Fruit fly (Drosophila melanogaster) whole organism, embryonic: ENCODE results near the gene kibra.

ENCODE experiments used
- ATbp ChIP-seq: fragments of 200-800 bp; sonication (Bioruptor generic); optimal IDR thresholded peaks from 2 replicates; lab custom pipeline; 2017; ENCODE audit warnings: missing biosample characterization, mild to moderate bottlenecking, missing genetic modification characterization, missing genetic modification reagents
- C15 ChIP-seq: fragments of 200-800 bp; sonication (Bioruptor generic); IDR thresholded peaks from 3 replicates; pipeline ENCODE4 v1.3.6; 2022; ENCODE audit warnings: missing biosample characterization, missing genetic modification characterization
- CG10267 ChIP-seq: fragments of 200-800 bp; sonication (Bioruptor generic); optimal IDR thresholded peaks from 2 replicates; lab custom pipeline; 2018; ENCODE audit warnings: missing biosample characterization, mild to moderate bottlenecking, missing genetic modification characterization, moderate library complexity
- CG11696 ChIP-seq: fragments of 200-800 bp; sonication (Bioruptor generic); IDR thresholded peaks from 2 replicates; pipeline ENCODE4 v1.3.6; 2022; ENCODE audit warnings: missing biosample characterization, missing genetic modification characterization
- CG12071 ChIP-seq: fragments of 200-800 bp; sonication (Bioruptor generic); optimal IDR thresholded peaks from 3 replicates; lab custom pipeline; 2018; ENCODE audit warnings: missing biosample characterization, mild to moderate bottlenecking, missing genetic modification characterization
- CG12744 ChIP-seq: fragments of 200-800 bp; sonication (Bioruptor generic); optimal IDR thresholded peaks from 2 replicates; lab custom pipeline; 2016; ENCODE audit warnings: missing biosample characterization, missing genetic modification characterization
- CG12769 ChIP-seq: fragments of 200-800 bp; sonication (Bioruptor generic); optimal IDR thresholded peaks from 2 replicates; lab custom pipeline; 2019; ENCODE audit warnings: missing biosample characterization, mild to moderate bottlenecking, missing genetic modification characterization, moderate library complexity
- CG1602 ChIP-seq: fragments of 200-800 bp; sonication (Bioruptor generic); optimal IDR thresholded peaks from 3 replicates; lab custom pipeline; 2016; ENCODE audit warnings: missing biosample characterization, missing genetic modification characterization
- CG2129 ChIP-seq: fragments of 200-800 bp; sonication (Bioruptor generic); IDR thresholded peaks from 2 replicates; pipeline ENCODE4 v1.3.6; 2022; ENCODE audit warnings: missing biosample characterization, missing genetic modification characterization; ENCODE audit not compliant: partially characterized antibody
- CG2202 ChIP-seq: fragments of 200-800 bp; sonication (Bioruptor generic); optimal IDR thresholded peaks from 2 replicates; lab custom pipeline; 2018; ENCODE audit warnings: missing biosample characterization, mild to moderate bottlenecking, missing genetic modification characterization
- CG3065 ChIP-seq: fragments of 200-800 bp; sonication (Bioruptor generic); optimal IDR thresholded peaks from 2 replicates; lab custom pipeline; 2016; ENCODE audit warnings: missing biosample characterization, missing genetic modification characterization
- CG33557 ChIP-seq: fragments of 200-800 bp; sonication (Bioruptor generic); optimal IDR thresholded peaks from 2 replicates; lab custom pipeline; 2019; ENCODE audit warnings: missing biosample characterization, mild to moderate bottlenecking, missing genetic modification characterization, moderate library complexity
- CG3726 ChIP-seq: fragments of 200-800 bp; sonication (Bioruptor generic); IDR thresholded peaks from 3 replicates; pipeline ENCODE4, ENCODE4 v1.3.6; 2022; ENCODE audit warnings: missing biosample characterization, missing genetic modification characterization
- CG5180 ChIP-seq: fragments of 200-800 bp; sonication (Bioruptor generic); optimal IDR thresholded peaks from 3 replicates; lab custom pipeline; 2017; ENCODE audit warnings: missing biosample characterization, missing genetic modification characterization, mild to moderate bottlenecking, moderate library complexity, missing genetic modification reagents
- CG7745 ChIP-seq: fragments of 200-800 bp; sonication (Bioruptor generic); optimal IDR thresholded peaks from 2 replicates; lab custom pipeline; 2018; ENCODE audit warnings: missing biosample characterization, mild to moderate bottlenecking, missing genetic modification characterization, moderate library complexity
- CG7839 ChIP-seq: fragments of 200-800 bp; sonication (Bioruptor generic); optimal IDR thresholded peaks from 3 replicates; lab custom pipeline; 2018; ENCODE audit warnings: missing biosample characterization, mild to moderate bottlenecking, missing genetic modification characterization, moderate library complexity
- Chrac-16 ChIP-seq: fragments of 200-800 bp; sonication (Bioruptor generic); optimal IDR thresholded peaks from 3 replicates; lab custom pipeline; 2016; ENCODE audit warnings: missing biosample characterization, missing genetic modification characterization
- CrebB ChIP-seq: fragments of 200-800 bp; sonication (Bioruptor generic); optimal IDR thresholded peaks from 3 replicates; lab custom pipeline; 2018; ENCODE audit warnings: missing biosample characterization, mild to moderate bottlenecking, missing genetic modification characterization
- Eip74EF ChIP-seq, 2 experiments: fragments of 200-800 bp in 1 of 2; fragments of >200 bp in 1 of 2; sonication (Bioruptor generic) in 1 of 2; optimal IDR thresholded peaks; 2 replicates each; lab custom pipeline; 2017 to 2019; ENCODE audit warnings: missing biosample characterization in 2 of 2, missing genetic modification characterization in 2 of 2, mild to moderate bottlenecking in 1 of 2, moderate library complexity in 1 of 2
- Ets97D ChIP-seq: fragments of 200-800 bp; sonication (Bioruptor generic); optimal IDR thresholded peaks from 3 replicates; lab custom pipeline; 2016; ENCODE audit warnings: missing biosample characterization, missing genetic modification characterization
- Lpt ChIP-seq: fragments of >200 bp; optimal IDR thresholded peaks from 2 replicates; lab custom pipeline; 2018; ENCODE audit warnings: missing biosample characterization, missing genetic modification characterization
- Mrtf ChIP-seq: fragments of 200-800 bp; sonication (Bioruptor generic); IDR thresholded peaks from 3 replicates; pipeline ENCODE4 v1.3.6; 2022; ENCODE audit warnings: missing biosample characterization, missing genetic modification characterization
- NfI ChIP-seq: fragments of 200-800 bp; sonication (Bioruptor generic); optimal IDR thresholded peaks from 3 replicates; lab custom pipeline; 2018; ENCODE audit warnings: missing biosample characterization, mild to moderate bottlenecking, missing genetic modification characterization, moderate library complexity
- Rx ChIP-seq: fragments of 200-800 bp; sonication (Bioruptor generic); IDR thresholded peaks from 2 replicates; pipeline ENCODE4 v1.3.6; 2022; ENCODE audit warnings: missing biosample characterization, missing genetic modification characterization
- Xbp1 ChIP-seq: fragments of 200-800 bp; sonication (Bioruptor generic); optimal IDR thresholded peaks from 3 replicates; lab custom pipeline; 2016; ENCODE audit warnings: missing biosample characterization, mild to moderate bottlenecking, missing genetic modification characterization
- YL-1 ChIP-seq: fragments of 200-800 bp; sonication (Bioruptor generic); optimal IDR thresholded peaks from 3 replicates; lab custom pipeline; 2017; ENCODE audit warnings: missing biosample characterization, mild to moderate bottlenecking, missing genetic modification characterization
- ara ChIP-seq: fragments of 200-800 bp; sonication (Bioruptor generic); IDR thresholded peaks from 2 replicates; pipeline ENCODE4 v1.3.6; 2022; ENCODE audit warnings: missing biosample characterization, missing genetic modification characterization
- bigmax ChIP-seq: fragments of 200-800 bp; sonication (Bioruptor generic); optimal IDR thresholded peaks from 2 replicates; lab custom pipeline; 2018; ENCODE audit warnings: missing biosample characterization, mild to moderate bottlenecking, missing genetic modification characterization
- btn ChIP-seq: fragments of 200-800 bp; sonication (Bioruptor generic); optimal IDR thresholded peaks from 2 replicates; lab custom pipeline; 2016; ENCODE audit warnings: missing biosample characterization, missing genetic modification characterization
- corto ChIP-seq: fragments of 200-800 bp; sonication (Bioruptor generic); optimal IDR thresholded peaks from 2 replicates; lab custom pipeline; 2016; ENCODE audit warnings: missing biosample characterization, mild to moderate bottlenecking, missing genetic modification characterization, moderate library complexity
- crp ChIP-seq, 2 experiments: fragments of 200-800 bp; sonication (Bioruptor generic); optimal IDR thresholded peaks; 2 replicates in 1 of 2; 3 replicates in 1 of 2; lab custom pipeline; 2017; ENCODE audit warnings: missing biosample characterization in 2 of 2, missing genetic modification characterization in 2 of 2, mild to moderate bottlenecking in 1 of 2, moderate library complexity in 1 of 2
- danr ChIP-seq: fragments of 200-800 bp; sonication (Bioruptor generic); IDR thresholded peaks from 2 replicates; pipeline ENCODE4 v1.3.6; 2022; ENCODE audit warnings: missing biosample characterization, missing genetic modification characterization
- esg ChIP-seq: fragments of 200-800 bp; sonication (Bioruptor generic); conservative IDR thresholded peaks from 2 replicates; pipeline ENCODE4 v1.3.6; 2022; ENCODE audit warnings: missing biosample characterization, missing genetic modification characterization
- eve ChIP-seq, 2 experiments: fragments of >200 bp; optimal IDR thresholded peaks; 2 replicates each; lab custom pipeline; 2017; ENCODE audit warnings: missing biosample characterization in 2 of 2, missing genetic modification characterization in 2 of 2
- exex ChIP-seq: fragments of 200-800 bp; sonication (Bioruptor generic); optimal IDR thresholded peaks from 4 replicates; lab custom pipeline; 2018; ENCODE audit warnings: missing biosample characterization, mild to moderate bottlenecking, missing genetic modification characterization, moderate library complexity
- gce ChIP-seq: fragments of 200-800 bp; sonication (Bioruptor generic); IDR thresholded peaks from 3 replicates; pipeline ENCODE4 v1.3.6; 2022; ENCODE audit warnings: missing biosample characterization, missing genetic modification characterization
- kah ChIP-seq: fragments of 200-800 bp; sonication (Bioruptor generic); optimal IDR thresholded peaks from 2 replicates; lab custom pipeline; 2018; ENCODE audit warnings: missing biosample characterization, mild to moderate bottlenecking, missing genetic modification characterization
- knrl ChIP-seq: fragments of 200-800 bp; sonication (Bioruptor generic); IDR thresholded peaks from 3 replicates; pipeline ENCODE4 v1.3.6; 2022; ENCODE audit warnings: missing biosample characterization, missing genetic modification characterization; ENCODE audit not compliant: partially characterized antibody
- pb ChIP-seq: fragments of 200-800 bp; sonication (Bioruptor generic); optimal IDR thresholded peaks from 3 replicates; lab custom pipeline; 2016; ENCODE audit warnings: missing biosample characterization, missing genetic modification characterization
- phol ChIP-seq: fragments of 200-800 bp; sonication (Bioruptor generic); optimal IDR thresholded peaks from 3 replicates; lab custom pipeline; 2018; ENCODE audit warnings: missing biosample characterization, mild to moderate bottlenecking, missing genetic modification characterization, moderate library complexity
- pzg ChIP-seq: fragments of 200-800 bp; sonication (Bioruptor generic); optimal IDR thresholded peaks from 3 replicates; lab custom pipeline; 2018; ENCODE audit warnings: missing biosample characterization, mild to moderate bottlenecking, missing genetic modification characterization, moderate library complexity
- salm ChIP-seq: fragments of 200-800 bp; sonication (Bioruptor generic); optimal IDR thresholded peaks from 2 replicates; lab custom pipeline; 2018; ENCODE audit warnings: missing biosample characterization, mild to moderate bottlenecking, missing genetic modification characterization
- sna ChIP-seq: fragments of 200-800 bp; sonication (Bioruptor generic); IDR thresholded peaks from 2 replicates; pipeline ENCODE4 v1.3.6; 2022; ENCODE audit warnings: missing biosample characterization, missing genetic modification characterization; ENCODE audit not compliant: partially characterized antibody
- sob ChIP-seq: fragments of 200-800 bp; sonication (Bioruptor generic); IDR thresholded peaks from 2 replicates; pipeline ENCODE4 v1.3.6; 2022; ENCODE audit warnings: missing biosample characterization, missing genetic modification characterization
- toy ChIP-seq: fragments of 200-800 bp; sonication (Bioruptor generic); IDR thresholded peaks from 2 replicates; pipeline ENCODE4 v1.3.6; 2022; ENCODE audit warnings: missing biosample characterization, missing genetic modification characterization
- twi ChIP-seq: fragments of 200-800 bp; optimal IDR thresholded peaks from 2 replicates; lab custom pipeline; 2019; ENCODE audit warnings: missing biosample characterization, mild to moderate bottlenecking, missing genetic modification characterization, moderate library complexity
- wdn ChIP-seq: fragments of 200-800 bp; sonication (Bioruptor generic); IDR thresholded peaks from 2 replicates; pipeline ENCODE4 v1.3.6; 2022; ENCODE audit warnings: missing biosample characterization, missing genetic modification characterization
- zen2 ChIP-seq: fragments of 200-800 bp; sonication (Bioruptor generic); IDR thresholded peaks from 3 replicates; pipeline ENCODE4 v1.3.6; 2022; ENCODE audit warnings: missing biosample characterization, missing genetic modification characterization; ENCODE audit not compliant: partially characterized antibody
- zfh2 ChIP-seq: fragments of 200-800 bp; sonication (Bioruptor generic); optimal IDR thresholded peaks from 2 replicates; lab custom pipeline; 2016; ENCODE audit warnings: missing biosample characterization, missing genetic modification characterization

Gene kibra

DNA sequence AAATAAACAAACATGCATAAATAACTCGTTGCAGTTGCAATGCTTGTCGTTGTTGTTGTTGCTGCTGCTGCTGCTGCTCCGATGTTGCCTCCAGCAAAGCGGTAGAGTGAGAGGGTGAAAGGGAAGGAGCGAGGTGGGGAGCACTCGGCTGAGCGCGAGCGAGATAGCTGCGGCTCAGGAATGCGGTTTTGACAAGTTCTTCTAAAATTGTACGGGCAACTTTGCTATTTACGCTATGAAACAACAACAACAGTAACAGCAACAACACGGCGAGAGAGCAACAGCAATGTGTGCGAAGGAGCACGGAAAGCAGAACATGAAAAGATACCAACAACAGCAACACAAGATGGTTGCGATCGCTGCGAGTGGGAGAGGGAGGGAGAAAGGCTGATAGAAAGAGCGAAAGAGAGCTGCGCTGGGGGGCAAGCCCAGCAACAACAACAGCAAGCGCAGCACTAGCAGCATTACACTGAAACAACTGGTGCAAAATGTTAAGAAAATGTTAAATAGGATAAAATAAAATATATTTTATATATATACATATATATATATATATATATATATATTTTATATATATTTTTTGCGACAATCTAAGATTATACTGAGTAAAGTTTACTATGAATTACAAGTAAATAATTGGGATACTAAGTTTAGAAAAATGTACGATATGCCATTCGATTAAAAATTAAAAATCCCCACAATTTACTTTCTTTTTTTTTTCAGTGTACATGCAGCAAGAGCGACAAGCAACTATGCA is 9.7 kb downstream of the kibra start (continued):
- TF ChIP-seq danr (GFP tag; lab: Robert Waterston, UW) (no peak), Chrac-16 (GFP tag; lab: Kevin White, UChicago) (peak; percentile 13), ara (GFP tag; lab: Robert Waterston, UW) (peak; percentile 60), Ets97D (no peak), crp (GFP tag; optimal IDR thresholded peaks at IDR 0.05; lab: Kevin White, UChicago) (no peak), CG33557 (GFP tag; lab: Kevin White, UChicago) (peak; percentile 82), Xbp1 (GFP tag; lab: Kevin White, UChicago) (peak; percentile 32), Mrtf (no peak), CrebB (tag; lab: Kevin White, UChicago) (peak; percentile 26), sna (no peak), knrl (GFP tag; lab: Robert Waterston, UW) (0 out of 3 replicates have a peak, but pooled peaks have one; percentile 31), CG12744 (GFP tag; lab: Kevin White, UChicago) (no peak), esg (GFP tag; lab: Robert Waterston, UW) (no peak), YL-1 (GFP tag; lab: Kevin White, UChicago) (no peak), CG7839 (tag; lab: Kevin White, UChicago) (peak; percentile 71), eve (GFP tag; optimal IDR thresholded peaks at IDR 0.05; lab: Kevin White, UChicago) (no peak), pzg (GFP tag; lab: Kevin White, UChicago) (no peak), C15 (no peak), pb (GFP tag; lab: Kevin White, UChicago) (no peak), toy (GFP tag; lab: Robert Waterston, UW) (no peak), twi (tag; lab: Kevin White, UChicago) (peak; percentile 42), sob (GFP tag; lab: Robert Waterston, UW) (peak; percentile 43), Lpt (GFP tag; lab: Kevin White, UChicago) (no peak), CG10267 (tag; lab: Kevin White, UChicago) (peak; percentile 90), bigmax (GFP tag; lab: Kevin White, UChicago) (no peak), zfh2 (GFP tag; lab: Kevin White, UChicago) (no peak), CG1602 (GFP tag; lab: Kevin White, UChicago) (peak; percentile 48), exex (tag; lab: Kevin White, UChicago) (no peak), NfI (peak; percentile 40), phol (peak; percentile 89), CG3726 (no peak), CG2202 (tag; lab: Kevin White, UChicago) (no peak), ATbp (GFP tag; lab: Kevin White, UChicago) (peak; percentile 69), CG12769 (tag; lab: Kevin White, UChicago) (peak; percentile 46), Eip74EF (GFP tag; optimal IDR thresholded peaks at IDR 0.05; lab: Kevin White, UChicago) (no peak), CG2129 (GFP tag; lab: Robert Waterston, UW) (no peak), CG7745 (tag; lab: Kevin White, UChicago) (no peak), CG3065 (no peak), btn (no peak), Rx (GFP tag; lab: Robert Waterston, UW) (no peak), zen2 (GFP tag; lab: Robert Waterston, UW) (no peak), salm (tag; lab: Kevin White, UChicago) (peak; percentile 26), corto (no peak), kah (GFP tag; lab: Kevin White, UChicago) (peak; percentile 32), CG11696 (GFP tag; lab: Robert Waterston, UW) (no peak), CG12071 (no peak), CG5180 (GFP tag; lab: Kevin White, UChicago) (peak; percentile 3), gce (GFP tag; lab: Robert Waterston, UW) (0 out of 3 replicates have a peak, but pooled peaks have one; percentile 5), wdn (GFP tag; lab: Robert Waterston, UW) (no peak)
